Fruit fly (Drosophila melanogaster): Measurements from ENCODE around the gene CG3285.

DNA sequence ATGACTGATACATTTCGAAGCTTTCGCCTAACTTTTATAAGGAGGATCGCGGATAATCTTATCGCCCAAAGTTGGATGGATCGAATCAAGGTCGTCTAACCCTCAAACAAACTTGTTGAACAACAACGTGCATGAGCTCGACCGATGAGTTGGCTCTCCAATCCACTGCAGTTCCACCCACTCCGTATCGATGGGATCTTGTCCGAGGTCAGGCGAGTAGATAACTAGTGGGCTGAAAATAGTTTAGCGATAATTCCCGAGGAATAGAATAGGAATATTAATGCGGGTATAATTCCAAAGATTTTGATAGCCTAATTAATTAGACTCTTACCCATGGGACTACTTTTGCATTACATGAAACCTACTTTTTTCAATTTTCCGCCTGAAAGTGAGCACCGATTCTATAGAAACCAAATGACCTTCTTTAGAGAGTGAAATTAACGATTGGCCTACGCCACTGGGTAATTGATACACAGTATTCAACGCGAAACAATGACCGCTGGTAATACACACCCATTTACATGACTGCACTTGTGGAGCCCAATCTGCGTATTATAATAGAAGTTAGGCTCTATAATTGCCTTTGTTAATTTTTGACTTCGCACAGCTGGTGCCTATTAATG is 36.9 kb upstream of the CG3285 start:
- no peak for TF ChIP-seq CG14965 (GFP tag; optimal IDR thresholded peaks at IDR 0.05; ENCODE audit: borderline replicate concordance)
- TF ChIP-seq seq (GFP tag; IDR thresholded peaks at IDR 0.05), result no peak
- TF ChIP-seq ttk (GFP tag; IDR thresholded peaks at IDR 0.05), result no peak
- TF ChIP-seq salm (tag; optimal IDR thresholded peaks at IDR 0.05), result no peak

Data from whole organism, embryonic.